Fruit fly (Drosophila melanogaster) whole organism, wandering third instar larva: ENCODE measurements around the gene CG46042.

Experiments
- Abd-B ChIP-seq: fragments of >200 bp; optimal IDR thresholded peaks from 2 replicates; lab custom pipeline; 2017; ENCODE audit warnings: missing biosample characterization, missing genetic modification characterization
- CG32264 ChIP-seq: fragments of 200-800 bp; sonication (Bioruptor generic); optimal IDR thresholded peaks from 2 replicates; lab custom pipeline; 2016; ENCODE audit warnings: missing biosample characterization, missing genetic modification characterization
- CG9705 ChIP-seq: fragments of 200-800 bp; sonication (Bioruptor generic); optimal IDR thresholded peaks from 2 replicates; lab custom pipeline; 2018; ENCODE audit warnings: missing biosample characterization, mild to moderate bottlenecking, missing genetic modification characterization
- CrebA ChIP-seq: fragments of 200-800 bp; sonication (Bioruptor generic); optimal IDR thresholded peaks from 2 replicates; lab custom pipeline; 2016; ENCODE audit warnings: missing biosample characterization, mild to moderate bottlenecking, missing genetic modification characterization, borderline replicate concordance
- Dfd ChIP-seq: fragments of >200 bp; optimal IDR thresholded peaks from 2 replicates; lab custom pipeline; 2017; ENCODE audit warnings: missing biosample characterization, missing genetic modification characterization
- Dif ChIP-seq: fragments of 200-275, 200-300 bp; sonication (Bioruptor generic); optimal IDR thresholded peaks from 2 replicates; lab custom pipeline; 2018; ENCODE audit warnings: missing biosample characterization, missing genetic modification characterization; ENCODE audit not compliant: partially characterized antibody
- GATAd ChIP-seq: sonication (Bioruptor generic); optimal IDR thresholded peaks from 2 replicates; lab custom pipeline; 2016; ENCODE audit warnings: missing biosample characterization, missing genetic modification characterization
- Hnf4 ChIP-seq: fragments of 200-800 bp; sonication (Bioruptor generic); optimal IDR thresholded peaks from 2 replicates; lab custom pipeline; 2016; ENCODE audit warnings: missing biosample characterization, mild to moderate bottlenecking, missing genetic modification characterization
- Hr78 ChIP-seq: fragments of >200 bp; optimal IDR thresholded peaks from 2 replicates; lab custom pipeline; 2017; ENCODE audit warnings: missing biosample characterization, missing genetic modification characterization
- Hr83 ChIP-seq: fragments of 200-300 bp; sonication (Bioruptor generic); optimal IDR thresholded peaks from 2 replicates; lab custom pipeline; 2016; ENCODE audit warnings: missing biosample characterization, mild to moderate bottlenecking, missing genetic modification characterization, moderate library complexity; ENCODE audit not compliant: poor library complexity, severe bottlenecking
- Jra ChIP-seq: sonication (Bioruptor generic); optimal IDR thresholded peaks from 2 replicates; lab custom pipeline; 2016; ENCODE audit warnings: missing biosample characterization, missing genetic modification characterization
- Mio ChIP-seq: sonication (Bioruptor generic); optimal IDR thresholded peaks from 2 replicates; lab custom pipeline; 2016; ENCODE audit warnings: missing biosample characterization, missing genetic modification characterization
- Myc ChIP-seq: fragments of >200 bp; optimal IDR thresholded peaks from 2 replicates; lab custom pipeline; 2017
- N ChIP-seq: fragments of >200 bp; optimal IDR thresholded peaks from 2 replicates; lab custom pipeline; 2018; ENCODE audit warnings: missing biosample characterization, missing external identifiers, missing genetic modification characterization
- OdsH ChIP-seq: fragments of 200-800 bp; sonication (Bioruptor generic); optimal IDR thresholded peaks from 2 replicates; lab custom pipeline; 2016; ENCODE audit warnings: missing biosample characterization, mild to moderate bottlenecking, missing genetic modification characterization
- Rel ChIP-seq, 2 experiments: fragments of 200-800 bp; sonication (Bioruptor generic) in 1 of 2; optimal IDR thresholded peaks; 2 replicates in 1 of 2; 3 replicates in 1 of 2; lab custom pipeline; 2016 to 2019; ENCODE audit warnings: mild to moderate bottlenecking in 2 of 2, missing biosample characterization in 2 of 2, missing genetic modification characterization in 2 of 2, moderate library complexity in 1 of 2
- Vsx2 ChIP-seq: fragments of 200-300, 225-300 bp; sonication (Bioruptor generic); optimal IDR thresholded peaks from 2 replicates; lab custom pipeline; 2018; ENCODE audit warnings: missing biosample characterization, missing genetic modification characterization; ENCODE audit not compliant: partially characterized antibody
- dmrt93B ChIP-seq: fragments of 200-800 bp; sonication (Bioruptor generic); optimal IDR thresholded peaks from 2 replicates; lab custom pipeline; 2018; ENCODE audit warnings: missing biosample characterization, mild to moderate bottlenecking, missing genetic modification characterization
- foxo ChIP-seq, 2 experiments: fragments of 200-800 bp; sonication (Bioruptor generic); optimal IDR thresholded peaks; 2 replicates in 1 of 2; 3 replicates in 1 of 2; lab custom pipeline; 2016 to 2017; ENCODE audit warnings: missing biosample characterization in 2 of 2, missing genetic modification characterization in 2 of 2
- fru ChIP-seq: fragments of 200-800 bp; sonication (Bioruptor generic); optimal IDR thresholded peaks from 3 replicates; lab custom pipeline; 2016; ENCODE audit warnings: missing biosample characterization, mild to moderate bottlenecking, missing genetic modification characterization
- h ChIP-seq: fragments of 200-800 bp; sonication (Bioruptor generic); optimal IDR thresholded peaks from 3 replicates; lab custom pipeline; 2016; ENCODE audit warnings: missing biosample characterization, mild to moderate bottlenecking, missing genetic modification characterization
- jim ChIP-seq: fragments of 175-275, 200-325 bp; sonication (Bioruptor generic); optimal IDR thresholded peaks from 2 replicates; lab custom pipeline; 2016; ENCODE audit warnings: missing biosample characterization, mild to moderate bottlenecking, missing genetic modification characterization
- lola ChIP-seq: fragments of >200 bp; optimal IDR thresholded peaks from 2 replicates; lab custom pipeline; 2017; ENCODE audit warnings: missing biosample characterization, missing genetic modification characterization
- pan ChIP-seq: fragments of >200 bp; optimal IDR thresholded peaks from 2 replicates; lab custom pipeline; 2017
- psq ChIP-seq: fragments of 200-800 bp; sonication (Bioruptor generic); optimal IDR thresholded peaks from 3 replicates; lab custom pipeline; 2017; ENCODE audit warnings: missing biosample characterization, mild to moderate bottlenecking, missing genetic modification characterization, moderate library complexity
- rgr ChIP-seq: fragments of 200-800 bp; sonication (Bioruptor generic); optimal IDR thresholded peaks from 3 replicates; lab custom pipeline; 2016; ENCODE audit warnings: missing biosample characterization, mild to moderate bottlenecking, missing genetic modification characterization
- sage ChIP-seq: fragments of 200-800 bp; sonication (Bioruptor generic); optimal IDR thresholded peaks from 2 replicates; lab custom pipeline; 2016; ENCODE audit warnings: missing biosample characterization, mild to moderate bottlenecking, missing genetic modification characterization
- sv ChIP-seq: fragments of 200-800 bp; sonication (Bioruptor generic); optimal IDR thresholded peaks from 3 replicates; lab custom pipeline; 2016; ENCODE audit warnings: missing biosample characterization, missing genetic modification characterization
- usp ChIP-seq: fragments of >200 bp; optimal IDR thresholded peaks from 2 replicates; lab custom pipeline; 2017; ENCODE audit warnings: missing biosample characterization, missing genetic modification characterization

The CG46042 gene

dm6 chr3R:19942312-19942711 lies at the start of gene CG46042:
Gene CG46042 (minus strand): TSS chr3R:19942412.
- TF ChIP-seq sv (GFP tag; lab: Kevin White, UChicago) (no peak), fru (no peak), Myc (lab: Kevin White, UChicago) (no peak)
- TF ChIP-seq, all 38 proteins: peak for 0

dm6 chr3R:19985376-19985775 lies 43.2 kb upstream of the CG46042 start:
- TF ChIP-seq Hr83 = no peak
- no peak for TF ChIP-seq CG9705 (GFP tag; lab: Kevin White, UChicago)
- no peak for TF ChIP-seq sv (GFP tag; lab: Kevin White, UChicago)
- no peak for TF ChIP-seq pan (lab: Kevin White, UChicago)
- TF ChIP-seq Hnf4 (GFP tag; lab: Kevin White, UChicago) = no peak
- no peak for TF ChIP-seq sage
- TF ChIP-seq GATAd (GFP tag; lab: Kevin White, UChicago) = no peak
- no peak for TF ChIP-seq lola (GFP tag; lab: Kevin White, UChicago)
- TF ChIP-seq Jra (GFP tag; lab: Kevin White, UChicago) = no peak
- no peak for TF ChIP-seq N (GFP tag; lab: Kevin White, UChicago)
- no peak for TF ChIP-seq CrebA
- TF ChIP-seq Rel (GFP tag; optimal IDR thresholded peaks at IDR 0.05; lab: Kevin White, UChicago) = no peak
- no peak for TF ChIP-seq Rel (tag; optimal IDR thresholded peaks at IDR 0.05; lab: Kevin White, UChicago)
- no peak for TF ChIP-seq Dif (GFP tag; lab: Kevin White, UChicago)

DNA sequence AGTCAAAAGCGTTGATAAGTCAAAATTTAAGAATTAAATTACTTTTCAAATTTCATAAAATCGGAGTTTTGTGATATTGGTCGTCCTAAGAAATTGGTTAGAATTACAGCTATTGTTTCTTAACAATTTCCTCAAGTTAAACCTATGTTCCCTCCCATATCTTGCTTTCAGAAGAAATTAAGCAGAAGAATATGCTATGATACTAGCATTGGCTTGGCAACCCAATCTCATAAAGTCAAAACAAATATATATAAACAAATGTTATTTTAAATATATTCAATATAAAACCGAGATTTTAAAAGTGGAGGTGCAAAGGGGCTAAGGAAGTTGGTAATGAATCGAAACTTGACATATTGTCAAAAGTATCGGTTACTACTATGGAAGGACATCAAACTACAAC lies 30.4 kb upstream of the CG46042 start, which contains the start of gene CG31213:
TSS of gene CG31213 (plus strand) at position 301 of the 400 bp plus-strand sequence.
- TF ChIP-seq OdsH (GFP tag; lab: Kevin White, UChicago) (no peak), lola (GFP tag; lab: Kevin White, UChicago) (no peak), jim (GFP tag; lab: Kevin White, UChicago) (no peak), Vsx2 (no peak), pan (lab: Kevin White, UChicago) (no peak), sv (GFP tag; lab: Kevin White, UChicago) (no peak), sage (no peak), Hr78 (no peak), h (GFP tag; lab: Kevin White, UChicago) (no peak), Hnf4 (GFP tag; lab: Kevin White, UChicago) (no peak)
- TF ChIP-seq, all 38 proteins: peak for 0

- TF ChIP-seq CG32264 (GFP tag; lab: Kevin White, UChicago) = no peak
- TF ChIP-seq Myc (lab: Kevin White, UChicago) = no peak
- no peak for TF ChIP-seq rgr (GFP tag; lab: Kevin White, UChicago)
- no peak for TF ChIP-seq foxo (GFP tag; optimal IDR thresholded peaks at IDR 0.05; lab: Kevin White, UChicago)
- TF ChIP-seq Hr78 = no peak
- no peak for TF ChIP-seq GATAd (GFP tag; lab: Kevin White, UChicago)
- no peak for TF ChIP-seq dmrt93B (GFP tag; lab: Kevin White, UChicago)
- no peak for TF ChIP-seq Abd-B (GFP tag; lab: Kevin White, UChicago)
- no peak for TF ChIP-seq N (GFP tag; lab: Kevin White, UChicago)
- TF ChIP-seq, all 38 proteins: peak for 0
These were observed 26.5 kb upstream of the CG46042 start for dm6 chr3R:19968695-19969094.

DNA sequence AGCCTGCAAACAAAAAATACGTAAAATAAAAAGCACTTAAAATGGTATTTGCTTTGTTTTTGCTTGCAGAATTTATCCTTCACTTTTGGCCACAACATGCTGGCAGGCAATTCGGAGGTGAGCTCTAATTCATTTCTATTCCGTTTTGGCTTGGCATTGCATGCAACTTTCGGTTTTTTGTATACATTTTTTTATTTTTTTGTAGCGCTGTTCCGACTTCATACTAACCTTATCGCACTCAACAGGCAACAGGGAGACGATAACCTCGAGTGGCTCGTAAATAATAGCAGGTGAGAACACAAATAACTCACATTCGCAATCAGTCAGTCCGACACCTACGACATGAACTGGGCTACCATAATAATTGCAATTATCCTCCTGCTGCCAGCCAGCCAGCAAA lies 5.9 kb upstream of the CG46042 start, which contains the start of gene CG4783:
TSS of gene CG4783 (plus strand) at position 301 of the 400 bp plus-strand sequence.
- TF ChIP-seq Myc (lab: Kevin White, UChicago) (no peak), psq (GFP tag; lab: Kevin White, UChicago) (no peak), Dfd (GFP tag; lab: Kevin White, UChicago) (no peak), dmrt93B (GFP tag; lab: Kevin White, UChicago) (no peak), sage (no peak), rgr (GFP tag; lab: Kevin White, UChicago) (no peak), usp (no peak), OdsH (GFP tag; lab: Kevin White, UChicago) (no peak), CG9705 (GFP tag; lab: Kevin White, UChicago) (no peak), Rel (GFP tag; optimal IDR thresholded peaks at IDR 0.05; lab: Kevin White, UChicago) (no peak), Rel (tag; optimal IDR thresholded peaks at IDR 0.05; lab: Kevin White, UChicago) (no peak), Hnf4 (GFP tag; lab: Kevin White, UChicago) (no peak), Mio (GFP tag; lab: Kevin White, UChicago) (no peak), CG32264 (GFP tag; lab: Kevin White, UChicago) (no peak), jim (GFP tag; lab: Kevin White, UChicago) (no peak), sv (GFP tag; lab: Kevin White, UChicago) (no peak)
- TF ChIP-seq, all 38 proteins: peak for 0
